Worm (Caenorhabditis elegans) whole organism, L2 larva: ENCODE measurements around the gene F59A6.10.

ENCODE experiments used
- C34F6.9 ChIP-seq: fragments of 150-350 bp; optimal IDR thresholded peaks from 2 replicates; lab custom pipeline; 2014; ENCODE audit warnings: missing biosample characterization, missing genetic modification characterization
- R02D3.7 ChIP-seq: fragments of 150-350 bp; optimal IDR thresholded peaks from 2 replicates; lab custom pipeline; 2014; ENCODE audit warnings: missing biosample characterization, missing genetic modification characterization
- ZK546.5 ChIP-seq: sonication (generic microtip); optimal IDR thresholded peaks from 2 replicates; lab custom pipeline; 2017; ENCODE audit warnings: missing biosample characterization, missing genetic modification characterization
- alr-1 ChIP-seq: fragments of 150-350 bp; optimal IDR thresholded peaks from 2 replicates; lab custom pipeline; 2014; ENCODE audit warnings: missing biosample characterization, missing genetic modification characterization
- ama-1 ChIP-seq: fragments of 150-350 bp; optimal IDR thresholded peaks from 2 replicates; lab custom pipeline; 2018; ENCODE audit warnings: inconsistent platforms
- blmp-1 ChIP-seq: sonication (generic microtip); optimal IDR thresholded peaks from 2 replicates; lab custom pipeline; 2017; ENCODE audit warnings: missing genetic modification characterization, mild to moderate bottlenecking, missing compliant biosample characterization, antibody characterized with exemption, moderate library complexity; ENCODE audit not compliant: insufficient read depth
- crh-2 ChIP-seq: sonication (generic microtip); optimal IDR thresholded peaks from 2 replicates; lab custom pipeline; 2017; ENCODE audit warnings: missing biosample characterization, missing genetic modification characterization
- dmd-4 ChIP-seq: sonication (generic microtip); optimal IDR thresholded peaks from 2 replicates; lab custom pipeline; 2017; ENCODE audit warnings: missing biosample characterization, missing genetic modification characterization
- elt-1 ChIP-seq: fragments of 150-350 bp; optimal IDR thresholded peaks from 2 replicates; lab custom pipeline; 2014; ENCODE audit warnings: missing biosample characterization, missing genetic modification characterization
- elt-3 ChIP-seq: sonication (generic microtip); optimal IDR thresholded peaks from 2 replicates; lab custom pipeline; 2017; ENCODE audit warnings: missing biosample characterization, missing genetic modification characterization
- fos-1 ChIP-seq: fragments of 150-350 bp; optimal IDR thresholded peaks from 2 replicates; lab custom pipeline; 2014; ENCODE audit warnings: missing biosample characterization, missing genetic modification characterization
- gmeb-1 ChIP-seq: fragments of 150-350 bp; optimal IDR thresholded peaks from 2 replicates; lab custom pipeline; 2014; ENCODE audit warnings: missing biosample characterization, missing genetic modification characterization
- lin-11 ChIP-seq: fragments of 150-350 bp; sonication (generic microtip); optimal IDR thresholded peaks from 2 replicates; lab custom pipeline; 2014; ENCODE audit warnings: missing biosample characterization, missing genetic modification characterization, inconsistent platforms, mixed read lengths
- lin-13 ChIP-seq: fragments of 150-350 bp; optimal IDR thresholded peaks from 2 replicates; lab custom pipeline; 2014; ENCODE audit warnings: missing biosample characterization, missing genetic modification reagents, missing genetic modification characterization
- lsy-2 ChIP-seq, 2 experiments: fragments of 150-350 bp in 1 of 2; sonication (generic microtip) in 1 of 2; optimal IDR thresholded peaks; 2 replicates each; lab custom pipeline; 2014 to 2017; ENCODE audit warnings: missing biosample characterization in 2 of 2, missing genetic modification characterization in 2 of 2
- mab-5 ChIP-seq: fragments of 150-350 bp; optimal IDR thresholded peaks from 2 replicates; lab custom pipeline; 2014; ENCODE audit warnings: missing biosample characterization, missing genetic modification characterization
- mbf-1 ChIP-seq: sonication (generic microtip); optimal IDR thresholded peaks from 2 replicates; lab custom pipeline; 2017; ENCODE audit warnings: missing biosample characterization, missing genetic modification characterization
- mdl-1 ChIP-seq, 2 experiments: fragments of 150-350 bp in 1 of 2; sonication (generic microtip) in 1 of 2; optimal IDR thresholded peaks; 2 replicates each; lab custom pipeline; 2017; ENCODE audit warnings: missing biosample characterization in 2 of 2, missing genetic modification characterization in 2 of 2
- nhr-10 ChIP-seq: sonication (generic microtip); optimal IDR thresholded peaks from 2 replicates; lab custom pipeline; 2017; ENCODE audit warnings: missing biosample characterization, missing genetic modification characterization
- nhr-12 ChIP-seq: fragments of 150-350 bp; optimal IDR thresholded peaks from 2 replicates; lab custom pipeline; 2014; ENCODE audit warnings: missing biosample characterization, missing genetic modification characterization
- nhr-129 ChIP-seq: fragments of 150-350 bp; optimal IDR thresholded peaks from 2 replicates; lab custom pipeline; 2014; ENCODE audit warnings: missing biosample characterization, missing genetic modification characterization
- nhr-21 ChIP-seq: fragments of 150-350 bp; optimal IDR thresholded peaks from 2 replicates; lab custom pipeline; 2014; ENCODE audit warnings: missing biosample characterization, missing genetic modification characterization
- nhr-23 ChIP-seq: fragments of 150-350 bp; optimal IDR thresholded peaks from 2 replicates; lab custom pipeline; 2014; ENCODE audit warnings: missing biosample characterization, missing genetic modification reagents, missing genetic modification characterization
- nhr-6 ChIP-seq: fragments of 150-350 bp; optimal IDR thresholded peaks from 2 replicates; lab custom pipeline; 2014; ENCODE audit warnings: missing biosample characterization, missing genetic modification characterization
- nhr-77 ChIP-seq: fragments of 150-350 bp; optimal IDR thresholded peaks from 2 replicates; lab custom pipeline; 2014; ENCODE audit warnings: missing biosample characterization, missing genetic modification characterization
- peb-1 ChIP-seq: fragments of 150-350 bp; optimal IDR thresholded peaks from 2 replicates; lab custom pipeline; 2014; ENCODE audit warnings: missing biosample characterization, missing genetic modification characterization
- sem-4 ChIP-seq: fragments of 150-350 bp; optimal IDR thresholded peaks from 2 replicates; lab custom pipeline; 2014; ENCODE audit warnings: missing biosample characterization, missing genetic modification reagents, missing genetic modification characterization
- skn-1 ChIP-seq: sonication (generic microtip); optimal IDR thresholded peaks from 2 replicates; lab custom pipeline; 2017; ENCODE audit warnings: missing biosample characterization, missing genetic modification characterization
- sma-3 ChIP-seq: sonication (generic microtip); optimal IDR thresholded peaks from 2 replicates; lab custom pipeline; 2016; ENCODE audit warnings: missing genetic modification reagents, missing genetic modification characterization, missing compliant biosample characterization
- sma-9 ChIP-seq, 2 experiments: fragments of 150-350 bp in 1 of 2; sonication (generic microtip) in 1 of 2; optimal IDR thresholded peaks; 2 replicates each; lab custom pipeline; 2014 to 2016; ENCODE audit warnings: missing genetic modification characterization in 2 of 2, mild to moderate bottlenecking in 1 of 2, missing biosample characterization in 1 of 2, missing compliant biosample characterization in 1 of 2, missing genetic modification reagents in 1 of 2, moderate library complexity in 1 of 2
- snpc-4 ChIP-seq: fragments of 150-350 bp; optimal IDR thresholded peaks from 2 replicates; lab custom pipeline; 2014; ENCODE audit warnings: missing biosample characterization, missing genetic modification characterization
- unc-55 ChIP-seq: fragments of 150-350 bp; sonication (generic microtip); optimal IDR thresholded peaks from 3 replicates; lab custom pipeline; 2014; ENCODE audit warnings: missing biosample characterization, missing genetic modification reagents, missing genetic modification characterization
- zag-1 ChIP-seq: fragments of 150-350 bp; optimal IDR thresholded peaks from 2 replicates; lab custom pipeline; 2014; ENCODE audit warnings: missing biosample characterization, missing genetic modification characterization
- ztf-4 ChIP-seq: fragments of 150-350 bp; optimal IDR thresholded peaks from 2 replicates; lab custom pipeline; 2014; ENCODE audit warnings: missing biosample characterization, missing genetic modification characterization

F59A6.10 gene

ce11 chrII:4955353-4955752 is 48.4 kb upstream of the F59A6.10 start, which contains the start of gene pbs-3 (continued):
- no peak for TF ChIP-seq zag-1

DNA sequence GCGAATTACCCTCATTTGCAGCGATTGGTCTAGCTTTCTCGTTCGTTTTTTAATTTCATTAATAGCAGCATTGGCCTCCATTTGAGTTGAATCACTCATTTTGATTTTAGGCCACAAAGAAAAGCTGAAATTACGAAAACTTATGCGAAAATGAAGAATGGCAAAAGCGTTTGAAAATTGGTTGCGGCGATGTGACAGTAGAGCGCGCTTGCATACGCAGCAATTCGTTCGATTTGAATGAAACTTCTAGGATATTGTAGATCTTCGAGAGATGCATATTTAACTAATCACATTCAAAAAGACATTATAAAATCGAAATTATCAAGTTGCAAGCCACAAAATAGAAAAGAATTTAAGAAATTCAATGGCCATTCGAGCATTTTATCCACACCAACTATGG is 44.0 kb upstream of the F59A6.10 start, which contains the start of gene ulp-2:
Gene ulp-2, minus strand, starts transcription at position 158 of the 400 bp plus-strand sequence.
- TF ChIP-seq nhr-23: no peak
- TF ChIP-seq sma-3 (GFP tag; lab: Kevin White, UChicago): no peak
- TF ChIP-seq unc-55 (GFP tag; lab: Kevin White, UChicago): peak; percentile 39
- no peak for TF ChIP-seq mbf-1
- no peak for TF ChIP-seq snpc-4 (tag; lab: Kevin White, UChicago)
- no peak for TF ChIP-seq mdl-1 (tag; optimal IDR thresholded peaks at IDR 0.05; lab: Kevin White, UChicago)
- TF ChIP-seq nhr-77 (tag; lab: Kevin White, UChicago): no peak
- TF ChIP-seq C34F6.9 (tag; lab: Kevin White, UChicago): peak; percentile 46
- TF ChIP-seq lin-11 (tag; lab: Kevin White, UChicago): no peak
- TF ChIP-seq elt-1 (tag; lab: Kevin White, UChicago): no peak
- TF ChIP-seq peb-1: no peak
- no peak for TF ChIP-seq elt-3
- peak in 1 of 2 experiments; percentile 26 for TF ChIP-seq lsy-2 (tag; optimal IDR thresholded peaks at IDR 0.05; lab: Kevin White, UChicago)
- TF ChIP-seq nhr-129 (tag; lab: Kevin White, UChicago): peak; percentile 58
- TF ChIP-seq zag-1: no peak
- TF ChIP-seq fos-1 (tag; lab: Kevin White, UChicago): no peak

DNA sequence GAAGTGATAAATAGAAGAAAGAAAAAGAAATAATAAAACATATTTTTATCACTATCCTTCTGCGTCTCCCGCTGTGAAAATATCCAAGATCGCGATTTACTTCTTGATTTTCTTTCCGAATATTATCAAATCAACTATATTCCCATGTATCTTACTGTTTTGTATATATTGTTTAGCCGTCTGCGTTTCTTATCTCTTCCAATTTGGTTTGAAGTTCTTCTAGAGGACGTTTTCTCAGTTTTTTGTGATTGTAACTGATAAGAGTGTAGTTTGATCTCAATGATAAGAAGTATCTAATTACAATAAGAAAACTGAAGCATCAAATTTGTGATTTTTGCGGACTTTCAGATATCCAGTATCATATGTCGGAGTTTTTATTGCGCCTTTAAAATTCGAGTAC is 43.1 kb upstream of the F59A6.10 start:
- TF ChIP-seq elt-1 (tag; lab: Kevin White, UChicago) (no peak), sma-3 (GFP tag; lab: Kevin White, UChicago) (peak; percentile 19), fos-1 (tag; lab: Kevin White, UChicago) (peak; percentile 42), sma-9 (GFP tag; optimal IDR thresholded peaks at IDR 0.05; lab: Kevin White, UChicago) (peak; percentile 16), sma-9 (tag; optimal IDR thresholded peaks at IDR 0.05; lab: Kevin White, UChicago) (no peak)

- TF ChIP-seq sem-4 (tag; lab: Kevin White, UChicago): no peak
- no peak for TF ChIP-seq ama-1 (lab: Kevin White, UChicago)
- TF ChIP-seq nhr-10: no peak
- TF ChIP-seq R02D3.7 (tag; lab: Kevin White, UChicago): no peak
- TF ChIP-seq nhr-77 (tag; lab: Kevin White, UChicago): no peak
- no peak for TF ChIP-seq peb-1
- no peak for TF ChIP-seq dmd-4 (tag; lab: Kevin White, UChicago)
- TF ChIP-seq mab-5 (tag; lab: Kevin White, UChicago): no peak
- TF ChIP-seq gmeb-1: no peak
- TF ChIP-seq, all 48 proteins: peak for 0
Measured at ce11 chrII:4966576-4966975, 37.2 kb upstream of the F59A6.10 start.

- TF ChIP-seq nhr-12 (tag; lab: Kevin White, UChicago): no peak
- TF ChIP-seq fos-1 (tag; lab: Kevin White, UChicago): peak; percentile 26
Measured at ce11 chrII:4967636-4968035, 36.1 kb upstream of the F59A6.10 start.

ce11 chrII:4968863-4969262 is 34.9 kb upstream of the F59A6.10 start, which contains the start of gene shc-2:
TSS of gene shc-2 (plus strand) at chrII:4969163.
- TF ChIP-seq unc-55 (GFP tag; lab: Kevin White, UChicago) (no peak), blmp-1 (tag; lab: Kevin White, UChicago) (no peak), lin-11 (tag; lab: Kevin White, UChicago) (no peak), skn-1 (tag; lab: Kevin White, UChicago) (no peak), sma-3 (GFP tag; lab: Kevin White, UChicago) (no peak), sem-4 (tag; lab: Kevin White, UChicago) (no peak), crh-2 (no peak), fos-1 (tag; lab: Kevin White, UChicago) (no peak)

DNA sequence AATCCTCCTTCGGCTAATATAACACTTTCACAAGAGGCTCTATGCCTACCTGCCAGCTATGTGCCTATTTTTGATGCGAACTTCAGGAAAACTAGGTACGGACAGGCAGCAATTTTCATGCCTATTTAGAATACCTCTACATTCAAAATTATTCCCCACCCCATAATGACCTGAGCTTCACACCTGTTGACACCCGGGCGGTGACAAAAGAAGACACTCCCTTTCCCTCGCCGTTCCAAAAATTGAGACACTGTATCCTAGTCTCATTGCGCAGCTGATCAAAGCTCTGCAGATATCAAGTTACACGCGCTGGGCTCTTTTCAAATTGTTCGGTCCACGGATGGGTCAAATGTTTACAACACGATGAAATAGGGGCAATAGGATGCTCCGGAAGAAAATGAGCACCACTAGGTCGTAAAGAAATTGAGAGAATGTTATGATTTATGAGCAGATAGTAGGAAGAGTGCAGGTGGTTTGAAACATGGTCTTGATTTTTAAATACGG is 29.3 kb upstream of the F59A6.10 start:
- TF ChIP-seq ZK546.5 (no peak), alr-1 (tag; lab: Kevin White, UChicago) (no peak), nhr-21 (tag; lab: Kevin White, UChicago) (no peak), gmeb-1 (no peak), blmp-1 (tag; lab: Kevin White, UChicago) (no peak), nhr-77 (tag; lab: Kevin White, UChicago) (no peak), nhr-6 (tag; lab: Kevin White, UChicago) (no peak), lin-13 (GFP tag; lab: Kevin White, UChicago) (no peak), fos-1 (tag; lab: Kevin White, UChicago) (no peak), ztf-4 (tag; lab: Kevin White, UChicago) (no peak)
